Fruit fly (Drosophila melanogaster) whole organism, prepupa: ENCODE data around the gene CG10147.

Source experiments
- Blimp-1 ChIP-seq: fragments of 200-800 bp; sonication (Bioruptor generic); optimal IDR thresholded peaks from 3 replicates; lab custom pipeline; 2017; ENCODE audit warnings: missing biosample characterization, missing genetic modification characterization, mild to moderate bottlenecking, moderate library complexity, missing genetic modification reagents
- CG10631 ChIP-seq: fragments of 200-800 bp; sonication (Bioruptor generic); optimal IDR thresholded peaks from 2 replicates; lab custom pipeline; 2016; ENCODE audit warnings: missing biosample characterization, missing genetic modification characterization
- CG10669 ChIP-seq: fragments of 200-800 bp; sonication (Bioruptor generic); optimal IDR thresholded peaks from 3 replicates; lab custom pipeline; 2018; ENCODE audit warnings: missing biosample characterization, mild to moderate bottlenecking, missing genetic modification characterization, moderate library complexity
- CG15336 ChIP-seq: fragments of 200-800 bp; sonication (Bioruptor generic); IDR thresholded peaks from 2 replicates; pipeline ENCODE4 v1.3.6; 2022; ENCODE audit warnings: missing biosample characterization, missing genetic modification characterization
- CG1621 ChIP-seq: fragments of 200-800 bp; sonication (Bioruptor generic); optimal IDR thresholded peaks from 3 replicates; lab custom pipeline; 2018; ENCODE audit warnings: missing biosample characterization, mild to moderate bottlenecking, missing genetic modification characterization
- CG16779 ChIP-seq: fragments of 200-800 bp; sonication (Bioruptor generic); optimal IDR thresholded peaks from 3 replicates; lab custom pipeline; 2017; ENCODE audit warnings: missing biosample characterization, mild to moderate bottlenecking, missing genetic modification characterization
- CG32006 ChIP-seq: fragments of 200-800 bp; sonication (Bioruptor generic); optimal IDR thresholded peaks from 3 replicates; lab custom pipeline; 2017; ENCODE audit warnings: missing biosample characterization, mild to moderate bottlenecking, missing genetic modification characterization
- CG3919 ChIP-seq: fragments of 200-800 bp; sonication (Bioruptor generic); optimal IDR thresholded peaks from 3 replicates; lab custom pipeline; 2016; ENCODE audit warnings: missing biosample characterization, missing genetic modification characterization
- CG4318 ChIP-seq: fragments of 200-800 bp; sonication (Bioruptor generic); optimal IDR thresholded peaks from 3 replicates; lab custom pipeline; 2017; ENCODE audit warnings: missing biosample characterization, mild to moderate bottlenecking, missing genetic modification characterization
- CG6163 ChIP-seq: fragments of 200-800 bp; sonication (Bioruptor generic); IDR thresholded peaks from 3 replicates; pipeline ENCODE4 v1.3.6; 2022; ENCODE audit warnings: missing biosample characterization, missing genetic modification characterization
- CG6792 ChIP-seq: fragments of 200-800 bp; sonication (Bioruptor generic); optimal IDR thresholded peaks from 3 replicates; lab custom pipeline; 2016; ENCODE audit warnings: missing biosample characterization, missing genetic modification characterization
- CG9139 ChIP-seq: fragments of 200-800 bp; sonication (Bioruptor generic); optimal IDR thresholded peaks from 3 replicates; lab custom pipeline; 2017; ENCODE audit warnings: missing biosample characterization, mild to moderate bottlenecking, missing genetic modification characterization
- Eip75B ChIP-seq: fragments of 200-800 bp; sonication (Bioruptor generic); optimal IDR thresholded peaks from 3 replicates; lab custom pipeline; 2016; ENCODE audit warnings: missing biosample characterization, missing genetic modification characterization
- Eip78C ChIP-seq: fragments of 200-800 bp; sonication (Bioruptor generic); peaks from one replicate; lab custom pipeline; 2016; ENCODE audit warnings: missing biosample characterization, missing genetic modification characterization
- Eip93F ChIP-seq: fragments of 200-800 bp; sonication (Bioruptor generic); optimal IDR thresholded peaks from 2 replicates; lab custom pipeline; 2016; ENCODE audit warnings: missing biosample characterization, mild to moderate bottlenecking, missing genetic modification characterization
- Ets96B ChIP-seq: fragments of 200-800 bp; optimal IDR thresholded peaks from 2 replicates; lab custom pipeline; 2019; ENCODE audit warnings: missing biosample characterization, mild to moderate bottlenecking, missing genetic modification characterization, moderate library complexity
- Hr4 ChIP-seq: fragments of 200-800 bp; sonication (Bioruptor generic); optimal IDR thresholded peaks from 3 replicates; lab custom pipeline; 2016; ENCODE audit warnings: missing biosample characterization, missing genetic modification characterization
- OdsH ChIP-seq: fragments of 200-800 bp; sonication (Bioruptor generic); optimal IDR thresholded peaks from 3 replicates; lab custom pipeline; 2016; ENCODE audit warnings: missing biosample characterization, missing genetic modification characterization
- Smox ChIP-seq: fragments of 200-800 bp; sonication (Bioruptor generic); optimal IDR thresholded peaks from 3 replicates; lab custom pipeline; 2016; ENCODE audit warnings: missing biosample characterization, missing genetic modification characterization
- acj6 ChIP-seq: fragments of 200-800 bp; sonication (Bioruptor generic); optimal IDR thresholded peaks from 3 replicates; lab custom pipeline; 2016; ENCODE audit warnings: missing biosample characterization, missing genetic modification characterization
- dsx ChIP-seq: fragments of 200-800 bp; optimal IDR thresholded peaks from 3 replicates; lab custom pipeline; 2019; ENCODE audit warnings: missing biosample characterization, mild to moderate bottlenecking, missing genetic modification characterization, moderate library complexity; ENCODE audit not compliant: poor library complexity, severe bottlenecking
- eg ChIP-seq: fragments of 200-800 bp; sonication (Bioruptor generic); IDR thresholded peaks from 3 replicates; pipeline ENCODE4 v1.3.6; 2022; ENCODE audit warnings: missing biosample characterization, missing genetic modification characterization
- fd59A ChIP-seq: fragments of 200-800 bp; sonication (Bioruptor generic); optimal IDR thresholded peaks from 2 replicates; lab custom pipeline; 2017; ENCODE audit warnings: missing biosample characterization, mild to moderate bottlenecking, missing genetic modification characterization, missing genetic modification reagents
- fkh ChIP-seq: fragments of 200-800 bp; sonication (Bioruptor generic); optimal IDR thresholded peaks from 3 replicates; lab custom pipeline; 2017; ENCODE audit warnings: missing biosample characterization, mild to moderate bottlenecking, missing genetic modification characterization, moderate library complexity
- pdm3 ChIP-seq: fragments of 200-800 bp; sonication (Bioruptor generic); optimal IDR thresholded peaks from 3 replicates; lab custom pipeline; 2016; ENCODE audit warnings: missing biosample characterization, missing genetic modification characterization
- salr ChIP-seq, 2 experiments: fragments of 200-800 bp; sonication (Bioruptor generic); optimal IDR thresholded peaks; 3 replicates each; lab custom pipeline; 2016 to 2018; ENCODE audit warnings: missing biosample characterization in 2 of 2, missing genetic modification characterization in 2 of 2, mild to moderate bottlenecking in 1 of 2
- spab ChIP-seq: fragments of 200-800 bp; sonication (Bioruptor generic); optimal IDR thresholded peaks from 2 replicates; lab custom pipeline; 2017; ENCODE audit warnings: missing biosample characterization, mild to moderate bottlenecking, missing genetic modification characterization, missing genetic modification reagents
- ss ChIP-seq, 2 experiments: fragments of 200-800 bp; sonication (Bioruptor generic); optimal IDR thresholded peaks; 2 replicates in 1 of 2; 3 replicates in 1 of 2; lab custom pipeline; 2017 to 2018; ENCODE audit warnings: mild to moderate bottlenecking in 2 of 2, missing biosample characterization in 2 of 2, missing genetic modification characterization in 2 of 2, moderate library complexity in 1 of 2
- svp ChIP-seq: fragments of 200-800 bp; sonication (Bioruptor generic); peaks from one replicate; lab custom pipeline; 2016; ENCODE audit warnings: missing biosample characterization, missing genetic modification characterization
- vri ChIP-seq: fragments of 200-800 bp; sonication (Bioruptor generic); optimal IDR thresholded peaks from 3 replicates; lab custom pipeline; 2016; ENCODE audit warnings: missing biosample characterization, mild to moderate bottlenecking, missing genetic modification characterization

Gene CG10147

DNA sequence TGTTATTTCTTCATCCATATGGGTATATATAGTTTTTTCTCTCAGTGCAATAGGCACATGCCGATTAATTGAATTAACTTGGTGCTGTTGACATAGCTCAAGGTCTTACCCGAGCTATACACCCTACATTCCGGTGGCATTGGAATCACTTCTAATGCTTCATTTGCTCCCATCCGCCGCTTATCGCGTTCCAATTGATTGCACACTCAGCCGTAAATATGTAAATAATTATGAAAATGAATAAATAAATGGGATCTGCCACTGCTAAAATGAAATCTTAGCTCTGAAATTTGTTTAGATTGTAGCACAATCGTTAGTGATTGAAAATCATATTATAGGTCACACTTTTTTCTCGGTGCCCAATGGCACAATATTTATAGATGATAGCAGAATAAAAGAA lies 28.7 kb upstream of the CG10147 start:
- TF ChIP-seq salr (GFP tag; optimal IDR thresholded peaks at IDR 0.05; lab: Kevin White, UChicago), result no peak
- TF ChIP-seq CG10631 (GFP tag; lab: Kevin White, UChicago), result no peak
- peak; percentile 22 for TF ChIP-seq CG32006 (GFP tag; lab: Kevin White, UChicago)
- TF ChIP-seq Smox (GFP tag; lab: Kevin White, UChicago), result no peak
- TF ChIP-seq fd59A (GFP tag; lab: Kevin White, UChicago), result no peak
- TF ChIP-seq CG6792 (GFP tag; lab: Kevin White, UChicago), result no peak
- TF ChIP-seq dsx (GFP tag; lab: Kevin White, UChicago), result no peak
- no peak for TF ChIP-seq Blimp-1 (GFP tag; lab: Kevin White, UChicago)
- TF ChIP-seq CG1621, result no peak
- no peak for TF ChIP-seq Eip93F (GFP tag; lab: Kevin White, UChicago)
- TF ChIP-seq eg (GFP tag; lab: Robert Waterston, UW), result peak; percentile 42; the same call in 1 of the 3 replicates
- no peak for TF ChIP-seq vri (GFP tag; lab: Kevin White, UChicago)
- TF ChIP-seq spab (GFP tag; lab: Kevin White, UChicago), result no peak
- peak; percentile 53 for TF ChIP-seq fkh (GFP tag; lab: Kevin White, UChicago)

DNA sequence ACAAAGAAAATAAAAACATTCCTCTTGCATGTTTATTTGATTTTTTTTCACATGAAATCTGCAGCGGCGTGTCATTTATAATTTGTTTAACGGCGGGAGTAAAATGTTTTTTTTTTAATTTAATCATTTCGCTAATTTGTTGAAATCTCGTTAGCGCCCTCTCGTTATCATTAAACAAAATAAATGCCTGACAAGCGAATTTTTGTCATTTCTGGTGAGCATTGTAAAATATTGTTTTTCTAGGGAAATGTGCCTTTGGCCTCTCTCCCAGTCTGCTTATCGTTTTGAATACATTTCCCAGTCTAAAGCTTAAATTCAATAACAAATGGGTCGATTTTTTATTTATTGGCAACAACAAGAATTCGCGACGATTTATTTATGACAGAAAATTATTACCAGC lies 24.1 kb upstream of the CG10147 start:
- TF ChIP-seq svp (GFP tag; lab: Kevin White, UChicago), result peak; percentile 94
- TF ChIP-seq CG6163 (GFP tag; lab: Robert Waterston, UW), result no peak

DNA sequence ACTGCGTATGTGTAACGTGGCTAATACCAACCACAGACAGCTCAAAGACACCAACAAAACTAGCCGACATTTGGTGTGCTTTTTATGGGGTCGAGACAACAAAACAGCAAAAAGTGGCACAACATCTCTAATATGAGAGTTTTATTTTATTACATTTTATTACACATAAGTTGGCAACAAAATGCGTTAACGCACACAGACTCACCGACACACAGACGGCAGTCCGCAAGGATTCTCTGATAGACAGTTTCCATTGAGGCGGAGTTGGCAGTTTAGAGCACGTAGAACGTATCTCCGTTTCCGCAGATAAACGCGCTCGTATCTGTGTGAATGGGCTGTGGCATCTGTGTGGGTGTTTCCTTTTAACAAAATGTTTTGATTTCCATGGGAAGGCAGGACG lies 19.9 kb upstream of the CG10147 start:
- TF ChIP-seq acj6 (GFP tag; lab: Kevin White, UChicago) (no peak), CG15336 (GFP tag; lab: Robert Waterston, UW) (no peak), OdsH (GFP tag; lab: Kevin White, UChicago) (no peak), CG16779 (tag; lab: Kevin White, UChicago) (no peak), CG10669 (GFP tag; lab: Kevin White, UChicago) (no peak), CG6792 (GFP tag; lab: Kevin White, UChicago) (no peak)

DNA sequence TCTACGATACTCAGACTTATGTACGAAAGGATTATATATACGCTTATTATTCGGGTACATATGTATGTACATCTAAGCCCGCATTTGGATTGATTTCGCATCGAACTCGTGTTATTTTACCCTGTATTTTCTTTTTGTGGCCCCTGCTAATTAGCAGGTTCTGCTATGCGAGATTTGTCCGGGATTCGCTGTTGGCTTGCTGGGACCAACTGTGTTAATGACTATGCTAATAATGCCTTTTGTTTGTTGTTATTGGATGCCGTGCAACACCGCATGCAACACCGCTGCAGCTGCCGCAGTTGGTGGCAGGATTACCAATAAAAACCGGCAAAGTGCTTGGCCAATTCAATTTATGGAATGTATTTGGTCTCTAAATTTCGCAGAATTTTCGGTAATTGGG lies 12.2 kb upstream of the CG10147 start:
- TF ChIP-seq Eip75B (GFP tag; lab: Kevin White, UChicago) (no peak), fkh (GFP tag; lab: Kevin White, UChicago) (no peak), CG4318 (GFP tag; lab: Kevin White, UChicago) (no peak), ss (GFP tag; optimal IDR thresholded peaks at IDR 0.05; lab: Kevin White, UChicago) (no peak), CG9139 (GFP tag; lab: Kevin White, UChicago) (no peak), Blimp-1 (GFP tag; lab: Kevin White, UChicago) (no peak), CG3919 (GFP tag; lab: Kevin White, UChicago) (no peak)

DNA sequence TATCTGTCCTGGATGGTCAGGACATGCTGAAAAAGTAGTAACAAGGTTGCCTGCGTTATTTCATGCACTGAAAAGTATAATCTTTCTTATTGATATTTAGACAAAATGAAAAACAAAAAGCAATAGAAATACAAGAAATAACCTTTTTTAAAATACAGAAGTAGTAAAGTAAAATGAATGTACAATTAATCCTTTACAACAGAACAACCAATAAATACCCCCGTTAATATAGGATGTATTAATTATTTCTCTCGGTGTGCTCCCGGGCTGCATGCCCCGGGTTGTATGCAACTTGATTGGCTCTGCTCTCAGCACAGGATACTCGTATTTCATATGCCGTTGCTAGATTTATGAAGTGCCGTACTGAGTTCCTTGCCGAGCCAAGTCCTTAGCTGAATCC lies 10.4 kb upstream of the CG10147 start:
- no peak for TF ChIP-seq svp (GFP tag; lab: Kevin White, UChicago)
- peak; percentile 12 for TF ChIP-seq pdm3 (GFP tag; lab: Kevin White, UChicago)
- TF ChIP-seq CG6163 (GFP tag; lab: Robert Waterston, UW), result 0 out of 3 replicates have a peak, but pooled peaks have one; percentile 25
- TF ChIP-seq Eip75B (GFP tag; lab: Kevin White, UChicago), result no peak
- TF ChIP-seq CG32006 (GFP tag; lab: Kevin White, UChicago), result peak; percentile 26
- TF ChIP-seq OdsH (GFP tag; lab: Kevin White, UChicago), result peak; percentile 1
- no peak for TF ChIP-seq Blimp-1 (GFP tag; lab: Kevin White, UChicago)
- peak; percentile 9 for TF ChIP-seq CG3919 (GFP tag; lab: Kevin White, UChicago)
- TF ChIP-seq Ets96B (tag; lab: Kevin White, UChicago), result peak; percentile 11
- TF ChIP-seq Hr4 (GFP tag; lab: Kevin White, UChicago), result peak; percentile 4
- TF ChIP-seq Eip78C (GFP tag; lab: Kevin White, UChicago), result peak; percentile 57
